Worm (Caenorhabditis elegans): ENCODE results near the gene Y41D4A.6.
A peak's percentile ranks its signal among the peaks of the same experiment; 100 is the strongest.

ce11 chrIV:1761553-1761952, 16.2 kb upstream of the Y41D4A.6 start, which contains the start of gene Y41D4A.7:
- TF ChIP-seq mxl-2 (GFP tag; conservative IDR thresholded peaks at IDR 0.05) (no peak), mdl-1 (tag; optimal IDR thresholded peaks at IDR 0.05) (peak in 1 of 2 experiments; percentile 14), lin-38 (GFP tag; IDR thresholded peaks at IDR 0.05) (no peak), unc-130 (GFP tag; optimal IDR thresholded peaks at IDR 0.05) (no peak), nhr-77 (tag; optimal IDR thresholded peaks at IDR 0.05) (no peak), aly-2 (tag; optimal IDR thresholded peaks at IDR 0.05) (no peak), nhr-10 (tag; optimal IDR thresholded peaks at IDR 0.05) (no peak), set-16 (GFP tag; IDR thresholded peaks at IDR 0.05) (no peak)
